Fruit fly (Drosophila melanogaster) whole organism, embryonic: ENCODE measurements around the gene CG15803.

Source experiments
- Atf6 ChIP-seq: fragments of 200-800 bp; sonication (Bioruptor generic); IDR thresholded peaks from 2 replicates; pipeline ENCODE4 v1.3.6; 2022; ENCODE audit warnings: missing biosample characterization, missing genetic modification characterization
- CG10267 ChIP-seq: fragments of 200-800 bp; sonication (Bioruptor generic); optimal IDR thresholded peaks from 2 replicates; lab custom pipeline; 2018; ENCODE audit warnings: missing biosample characterization, mild to moderate bottlenecking, missing genetic modification characterization, moderate library complexity
- CG10321 ChIP-seq: fragments of 200-800 bp; sonication (Bioruptor generic); IDR thresholded peaks from 2 replicates; pipeline ENCODE4 v1.3.6; 2022; ENCODE audit warnings: missing biosample characterization, missing genetic modification characterization
- CG10565 ChIP-seq: fragments of 200-800 bp; sonication (Bioruptor generic); optimal IDR thresholded peaks from 3 replicates; lab custom pipeline; 2016; ENCODE audit warnings: missing biosample characterization, mild to moderate bottlenecking, missing genetic modification characterization
- CG12071 ChIP-seq: fragments of 200-800 bp; sonication (Bioruptor generic); optimal IDR thresholded peaks from 3 replicates; lab custom pipeline; 2018; ENCODE audit warnings: missing biosample characterization, mild to moderate bottlenecking, missing genetic modification characterization
- CG13894 ChIP-seq: fragments of 200-800 bp; sonication (Bioruptor generic); optimal IDR thresholded peaks from 3 replicates; lab custom pipeline; 2018; ENCODE audit warnings: missing biosample characterization, mild to moderate bottlenecking, missing genetic modification characterization, moderate library complexity
- CG14710 ChIP-seq: fragments of 200-800 bp; sonication (Bioruptor generic); optimal IDR thresholded peaks from 3 replicates; lab custom pipeline; 2019; ENCODE audit warnings: missing biosample characterization, mild to moderate bottlenecking, missing genetic modification characterization, moderate library complexity
- CG14965 ChIP-seq: fragments of 200-800 bp; sonication (Bioruptor generic); optimal IDR thresholded peaks from 2 replicates; lab custom pipeline; 2016; ENCODE audit warnings: missing biosample characterization, missing genetic modification characterization, borderline replicate concordance
- CG17385 ChIP-seq: fragments of 200-800 bp; sonication (Bioruptor generic); optimal IDR thresholded peaks from 3 replicates; lab custom pipeline; 2018; ENCODE audit warnings: missing biosample characterization, mild to moderate bottlenecking, missing genetic modification characterization
- CG17829 ChIP-seq: fragments of 200-800 bp; optimal IDR thresholded peaks from 2 replicates; lab custom pipeline; 2019; ENCODE audit warnings: missing biosample characterization, mild to moderate bottlenecking, missing genetic modification characterization, moderate library complexity
- CG18619 ChIP-seq: fragments of 200-800 bp; sonication (Bioruptor generic); optimal IDR thresholded peaks from 3 replicates; lab custom pipeline; 2017; ENCODE audit warnings: missing biosample characterization, mild to moderate bottlenecking, missing genetic modification characterization
- CG30020 ChIP-seq: fragments of 200-800 bp; optimal IDR thresholded peaks from 2 replicates; lab custom pipeline; 2019; ENCODE audit warnings: missing biosample characterization, mild to moderate bottlenecking, missing genetic modification characterization, moderate library complexity
- CG30431 ChIP-seq: fragments of 200-800 bp; sonication (Bioruptor generic); optimal IDR thresholded peaks from 2 replicates; lab custom pipeline; 2017; ENCODE audit warnings: missing biosample characterization, missing genetic modification characterization
- CG31365 ChIP-seq: fragments of 200-800 bp; sonication (Bioruptor generic); optimal IDR thresholded peaks from 2 replicates; lab custom pipeline; 2018; ENCODE audit warnings: missing biosample characterization, mild to moderate bottlenecking, missing genetic modification characterization
- CG32767 ChIP-seq: fragments of 200-800 bp; sonication (Bioruptor generic); IDR thresholded peaks from 2 replicates; pipeline ENCODE4 v1.3.6; 2022; ENCODE audit warnings: missing biosample characterization, missing genetic modification characterization
- CG3838 ChIP-seq: fragments of 200-800 bp; sonication (Bioruptor generic); optimal IDR thresholded peaks from 3 replicates; lab custom pipeline; 2016; ENCODE audit warnings: missing biosample characterization, missing genetic modification characterization
- CG4360 ChIP-seq: fragments of 200-800 bp; sonication (Bioruptor generic); IDR thresholded peaks from 2 replicates; pipeline ENCODE4 v1.3.6; 2022; ENCODE audit warnings: missing biosample characterization, missing genetic modification characterization
- CG4854 ChIP-seq: fragments of 200-800 bp; sonication (Bioruptor generic); optimal IDR thresholded peaks from 2 replicates; lab custom pipeline; 2016; ENCODE audit warnings: missing biosample characterization, missing genetic modification characterization, inconsistent platforms
- CG5245 ChIP-seq: fragments of 200-800 bp; sonication (Bioruptor generic); optimal IDR thresholded peaks from 3 replicates; lab custom pipeline; 2016; ENCODE audit warnings: missing biosample characterization, missing genetic modification characterization
- CG8478 ChIP-seq: fragments of >200 bp; optimal IDR thresholded peaks from 2 replicates; lab custom pipeline; 2018
- CG9215 ChIP-seq: fragments of 200-800 bp; sonication (Bioruptor generic); IDR thresholded peaks from 2 replicates; pipeline ENCODE4 v1.3.6; 2022; ENCODE audit warnings: missing biosample characterization, missing genetic modification characterization
- CG9876 ChIP-seq: fragments of 200-800 bp; sonication (Bioruptor generic); optimal IDR thresholded peaks from 2 replicates; lab custom pipeline; 2016; ENCODE audit warnings: missing biosample characterization, missing genetic modification characterization
- Dek ChIP-seq: fragments of 200-800 bp; sonication (Bioruptor generic); optimal IDR thresholded peaks from 3 replicates; lab custom pipeline; 2019; ENCODE audit warnings: missing biosample characterization, mild to moderate bottlenecking, missing genetic modification characterization, moderate library complexity
- Dip3 ChIP-seq: fragments of 200-800 bp; sonication (Bioruptor generic); optimal IDR thresholded peaks from 3 replicates; lab custom pipeline; 2016; ENCODE audit warnings: missing biosample characterization, missing genetic modification characterization
- Doc2 ChIP-seq: fragments of 200-800 bp; sonication (Bioruptor generic); IDR thresholded peaks from 2 replicates; pipeline ENCODE4 v1.3.6; 2022; ENCODE audit warnings: missing biosample characterization, missing genetic modification characterization
- Drgx ChIP-seq: fragments of 200-800 bp; sonication (Bioruptor generic); IDR thresholded peaks from 2 replicates; pipeline ENCODE4 v1.3.6; 2022; ENCODE audit warnings: missing biosample characterization, missing genetic modification characterization
- Hr39 ChIP-seq: fragments of >200 bp; optimal IDR thresholded peaks from 2 replicates; lab custom pipeline; 2017
- Hr51 ChIP-seq, 2 experiments: fragments of 200-800 bp; sonication (Bioruptor generic); optimal IDR thresholded peaks; 2 replicates in 1 of 2; 3 replicates in 1 of 2; lab custom pipeline; 2016 to 2018; ENCODE audit warnings: missing biosample characterization in 2 of 2, missing genetic modification characterization in 2 of 2, mild to moderate bottlenecking in 1 of 2, moderate library complexity in 1 of 2
- Kr ChIP-seq: fragments of 200-800 bp; sonication (Bioruptor generic); optimal IDR thresholded peaks from 2 replicates; lab custom pipeline; 2017; ENCODE audit warnings: missing biosample characterization, mild to moderate bottlenecking, missing genetic modification characterization
- Spps ChIP-seq: fragments of 200-800 bp; sonication (Bioruptor generic); optimal IDR thresholded peaks from 2 replicates; lab custom pipeline; 2018; ENCODE audit warnings: missing biosample characterization, mild to moderate bottlenecking, missing genetic modification characterization
- Usf ChIP-seq: fragments of 200-800 bp; sonication (Bioruptor generic); optimal IDR thresholded peaks from 2 replicates; lab custom pipeline; 2017; ENCODE audit warnings: missing genotype, missing biosample characterization, missing genetic modification characterization
- abd-A ChIP-seq: fragments of 200-800 bp; sonication (Bioruptor generic); optimal IDR thresholded peaks from 3 replicates; lab custom pipeline; 2019; ENCODE audit warnings: missing biosample characterization, mild to moderate bottlenecking, missing genetic modification characterization, moderate library complexity
- al ChIP-seq: fragments of 200-800 bp; sonication (Bioruptor generic); IDR thresholded peaks from 2 replicates; pipeline ENCODE4 v1.3.6; 2022; ENCODE audit warnings: missing biosample characterization, missing genetic modification characterization
- aop ChIP-seq: fragments of 200-800 bp; sonication (Bioruptor generic); IDR thresholded peaks from 2 replicates; pipeline ENCODE4 v1.3.6; 2022; ENCODE audit warnings: missing biosample characterization, missing genetic modification characterization
- br ChIP-seq: fragments of >200 bp; optimal IDR thresholded peaks from 2 replicates; lab custom pipeline; 2017
- chinmo ChIP-seq: fragments of 200-800 bp; sonication (Bioruptor generic); IDR thresholded peaks from 4 replicates; pipeline ENCODE4 v1.3.6; 2022; ENCODE audit warnings: missing biosample characterization, missing genetic modification characterization; ENCODE audit not compliant: partially characterized antibody
- fd64A ChIP-seq: fragments of 200-800 bp; sonication (Bioruptor generic); optimal IDR thresholded peaks from 3 replicates; lab custom pipeline; 2018; ENCODE audit warnings: missing biosample characterization, mild to moderate bottlenecking, missing genetic modification characterization
- gcm2 ChIP-seq: fragments of 200-800 bp; sonication (Bioruptor generic); optimal IDR thresholded peaks from 2 replicates; lab custom pipeline; 2016; ENCODE audit warnings: missing biosample characterization, missing genetic modification characterization
- gsb ChIP-seq: fragments of 200-800 bp; sonication (Bioruptor generic); IDR thresholded peaks from 2 replicates; pipeline ENCODE4 v1.3.6; 2022; ENCODE audit warnings: missing biosample characterization, missing genetic modification characterization
- kah ChIP-seq: fragments of 200-800 bp; sonication (Bioruptor generic); optimal IDR thresholded peaks from 2 replicates; lab custom pipeline; 2018; ENCODE audit warnings: missing biosample characterization, mild to moderate bottlenecking, missing genetic modification characterization
- lov ChIP-seq, 2 experiments: fragments of 200-800 bp in 1 of 2; fragments of >200 bp in 1 of 2; sonication (Bioruptor generic) in 1 of 2; IDR thresholded peaks in 1 of 2; optimal IDR thresholded peaks in 1 of 2; 2 replicates in 1 of 2; 3 replicates in 1 of 2; pipeline versions ENCODE4 v1.3.6 to Lab custom; 2017 to 2022; ENCODE audit warnings: missing biosample characterization in 1 of 2, missing genetic modification characterization in 1 of 2
- phol ChIP-seq: fragments of 200-800 bp; sonication (Bioruptor generic); optimal IDR thresholded peaks from 3 replicates; lab custom pipeline; 2018; ENCODE audit warnings: missing biosample characterization, mild to moderate bottlenecking, missing genetic modification characterization, moderate library complexity
- pum ChIP-seq: fragments of 200-800 bp; sonication (Bioruptor generic); optimal IDR thresholded peaks from 2 replicates; lab custom pipeline; 2016; ENCODE audit warnings: missing biosample characterization, missing genetic modification characterization
- pzg ChIP-seq: fragments of 200-800 bp; sonication (Bioruptor generic); optimal IDR thresholded peaks from 3 replicates; lab custom pipeline; 2018; ENCODE audit warnings: missing biosample characterization, mild to moderate bottlenecking, missing genetic modification characterization, moderate library complexity
- sc ChIP-seq, 3 experiments: fragments of >200 bp in 2 of 3; fragments of 200-800 bp in 1 of 3; sonication (Bioruptor generic) in 1 of 3; optimal IDR thresholded peaks; 2 replicates in 2 of 3; 3 replicates in 1 of 3; lab custom pipeline; 2017; ENCODE audit warnings: mild to moderate bottlenecking in 1 of 3, missing biosample characterization in 1 of 3, missing genetic modification characterization in 1 of 3, missing genetic modification reagents in 1 of 3
- unc-4 ChIP-seq: fragments of 200-800 bp; sonication (Bioruptor generic); IDR thresholded peaks from 2 replicates; pipeline ENCODE4 v1.3.6; 2022; ENCODE audit warnings: missing biosample characterization, missing genetic modification characterization; ENCODE audit not compliant: partially characterized antibody
- unpg ChIP-seq: fragments of 200-800 bp; sonication (Bioruptor generic); optimal IDR thresholded peaks from 3 replicates; lab custom pipeline; 2018; ENCODE audit warnings: missing biosample characterization, mild to moderate bottlenecking, missing genetic modification characterization, moderate library complexity
- zen2 ChIP-seq: fragments of 200-800 bp; sonication (Bioruptor generic); IDR thresholded peaks from 3 replicates; pipeline ENCODE4 v1.3.6; 2022; ENCODE audit warnings: missing biosample characterization, missing genetic modification characterization; ENCODE audit not compliant: partially characterized antibody

CG15803 gene

dm6 chr3R:18314824-18315690 is 45.5 kb downstream of the CG15803 start (continued):
- TF ChIP-seq br (lab: Kevin White, UChicago), result no peak
- no peak for TF ChIP-seq CG32767 (GFP tag; lab: Robert Waterston, UW)
- peak; percentile 46; the same call in 1 of the 2 replicates for TF ChIP-seq Atf6 (GFP tag; lab: Robert Waterston, UW)
- TF ChIP-seq CG31365 (tag; lab: Kevin White, UChicago), result no peak
- TF ChIP-seq Spps (tag; lab: Kevin White, UChicago), result no peak
- TF ChIP-seq Hr51 (GFP tag; optimal IDR thresholded peaks at IDR 0.05; lab: Kevin White, UChicago), result peak in 1 of 2 experiments; percentile 60
- TF ChIP-seq aop (GFP tag; lab: Robert Waterston, UW), result no peak
- no peak for TF ChIP-seq CG14710 (tag; lab: Kevin White, UChicago)
- no peak for TF ChIP-seq CG10267 (tag; lab: Kevin White, UChicago)
- no peak for TF ChIP-seq CG10321 (GFP tag; lab: Robert Waterston, UW)
- TF ChIP-seq gsb, result 0 out of 2 replicates have a peak, but pooled peaks have one; percentile 23
- TF ChIP-seq CG13894 (tag; lab: Kevin White, UChicago), result peak; percentile 2
- TF ChIP-seq kah (GFP tag; lab: Kevin White, UChicago), result no peak
- TF ChIP-seq Drgx (GFP tag; lab: Robert Waterston, UW), result peak; percentile 12; the same call in 1 of the 2 replicates
- TF ChIP-seq CG17829, result no peak
- no peak for TF ChIP-seq CG8478
- TF ChIP-seq al, result 0 out of 2 replicates have a peak, but pooled peaks have one; percentile 5
- TF ChIP-seq pzg (GFP tag; lab: Kevin White, UChicago), result no peak
- no peak for TF ChIP-seq gcm2
- TF ChIP-seq CG10565 (GFP tag; lab: Kevin White, UChicago), result no peak
- no peak for TF ChIP-seq CG30431 (GFP tag; lab: Kevin White, UChicago)
- no peak for TF ChIP-seq CG30020
- TF ChIP-seq fd64A, result no peak
- 0 out of 4 replicates have a peak, but pooled peaks have one; percentile 54 for TF ChIP-seq chinmo (GFP tag; lab: Robert Waterston, UW)
- TF ChIP-seq CG18619, result no peak
- no peak for TF ChIP-seq CG9215
- TF ChIP-seq CG5245 (GFP tag; lab: Kevin White, UChicago), result no peak
- TF ChIP-seq lov (optimal IDR thresholded peaks at IDR 0.05; lab: Kevin White, UChicago), result no peak
- 0 out of 3 replicates have a peak, but pooled peaks have one; percentile 47 for TF ChIP-seq lov (GFP tag; IDR thresholded peaks at IDR 0.05; lab: Robert Waterston, UW)
- TF ChIP-seq CG14965 (GFP tag; lab: Kevin White, UChicago), result no peak
- TF ChIP-seq CG3838, result no peak
- no peak for TF ChIP-seq zen2 (GFP tag; lab: Robert Waterston, UW)
- no peak for TF ChIP-seq Kr
- peak; percentile 14 for TF ChIP-seq Dip3 (GFP tag; lab: Kevin White, UChicago)
- peak; percentile 4 for TF ChIP-seq Dek (tag; lab: Kevin White, UChicago)
- no peak for TF ChIP-seq CG4360 (GFP tag; lab: Robert Waterston, UW)
- TF ChIP-seq sc (optimal IDR thresholded peaks at IDR 0.05; lab: Kevin White, UChicago), result no peak
- TF ChIP-seq sc (GFP tag; optimal IDR thresholded peaks at IDR 0.05; lab: Kevin White, UChicago), result no peak
- TF ChIP-seq CG17385 (GFP tag; lab: Kevin White, UChicago), result no peak
- TF ChIP-seq pum (GFP tag; lab: Kevin White, UChicago), result peak; percentile 6
- no peak for TF ChIP-seq Hr39
- TF ChIP-seq unc-4 (GFP tag; lab: Robert Waterston, UW), result no peak
- TF ChIP-seq unpg, result peak; percentile 27
- no peak for TF ChIP-seq CG9876 (GFP tag; lab: Kevin White, UChicago)
- no peak for TF ChIP-seq Usf
- TF ChIP-seq Doc2 (GFP tag; lab: Robert Waterston, UW), result no peak
- peak; percentile 63 for TF ChIP-seq CG12071 (GFP tag; lab: Kevin White, UChicago)
- peak; percentile 96 for TF ChIP-seq abd-A (tag; lab: Kevin White, UChicago)
- TF ChIP-seq phol (tag; lab: Kevin White, UChicago), result no peak
- TF ChIP-seq CG4854 (GFP tag; lab: Kevin White, UChicago), result no peak
